Worm (Caenorhabditis elegans): ENCODE measurements around the gene F48E8.3.

The F48E8.3 gene

ce11 chrIII:5506023-5506597, 44.9 kb downstream of the F48E8.3 start:
- TF ChIP-seq unc-130 (tag; optimal IDR thresholded peaks at IDR 0.05): no peak
- peak; percentile 51 for TF ChIP-seq nhr-71 (tag; optimal IDR thresholded peaks at IDR 0.05)
- TF ChIP-seq nhr-84 (tag; optimal IDR thresholded peaks at IDR 0.05): no peak
- no peak for TF ChIP-seq jun-1 (tag; optimal IDR thresholded peaks at IDR 0.05)
- peak; percentile 33 for TF ChIP-seq nhr-19 (GFP tag; conservative IDR thresholded peaks at IDR 0.05)
- TF ChIP-seq nhr-47 (tag; optimal IDR thresholded peaks at IDR 0.05): peak; percentile 55
- TF ChIP-seq nhr-20 (tag; optimal IDR thresholded peaks at IDR 0.05): peak; percentile 26
- peak in 1 of 2 experiments; percentile 21 for TF ChIP-seq lin-35 (GFP tag; optimal IDR thresholded peaks at IDR 0.05)
- TF ChIP-seq elt-2 (tag; optimal IDR thresholded peaks at IDR 0.05): peak; percentile 61
- no peak for TF ChIP-seq lir-3 (tag; optimal IDR thresholded peaks at IDR 0.05; ENCODE audit: poor library complexity)
- TF ChIP-seq blmp-1 (tag; optimal IDR thresholded peaks at IDR 0.05): no peak
- no peak for TF ChIP-seq xbp-1 (tag; optimal IDR thresholded peaks at IDR 0.05)
- TF ChIP-seq isw-1 (GFP tag; IDR thresholded peaks at IDR 0.05): no peak
- TF ChIP-seq grh-1 (GFP tag; IDR thresholded peaks at IDR 0.05): peak; percentile 55
- no peak for TF ChIP-seq unc-86 (tag; optimal IDR thresholded peaks at IDR 0.05)
- TF ChIP-seq hlh-4 (tag; optimal IDR thresholded peaks at IDR 0.05): no peak
- no peak for TF ChIP-seq pax-3 (tag; optimal IDR thresholded peaks at IDR 0.05)
- peak in 1 of 2 experiments; percentile 21 for TF ChIP-seq efl-1 (optimal IDR thresholded peaks at IDR 0.05)
- TF ChIP-seq efl-1 (GFP tag; optimal IDR thresholded peaks at IDR 0.05 in 1 of 2): peak in 1 of 2 experiments; percentile 92
- peak; percentile 9 for TF ChIP-seq sox-4 (tag; optimal IDR thresholded peaks at IDR 0.05)
- TF ChIP-seq nhr-85 (tag): peak; percentile 82
- peak; percentile 54 for TF ChIP-seq nhr-90 (tag; optimal IDR thresholded peaks at IDR 0.05; ENCODE audit: poor library complexity)
- TF ChIP-seq mab-9 (GFP tag; IDR thresholded peaks at IDR 0.05): no peak
- peak; percentile 52 for TF ChIP-seq snu-23 (GFP tag; optimal IDR thresholded peaks at IDR 0.05)
- no peak for TF ChIP-seq mep-1 (tag; optimal IDR thresholded peaks at IDR 0.05)
- TF ChIP-seq swsn-7 (tag; optimal IDR thresholded peaks at IDR 0.05): peak; percentile 14
- peak; percentile 97 for TF ChIP-seq ama-1 (optimal IDR thresholded peaks at IDR 0.05)
- no peak for TF ChIP-seq lsy-2 (tag; optimal IDR thresholded peaks at IDR 0.05)
- peak; percentile 40 for TF ChIP-seq fkh-8 (tag; optimal IDR thresholded peaks at IDR 0.05)
- TF ChIP-seq nhr-11 (tag; optimal IDR thresholded peaks at IDR 0.05): no peak
- no peak for TF ChIP-seq pqm-1 (tag; optimal IDR thresholded peaks at IDR 0.05)
- TF ChIP-seq pag-3 (tag; optimal IDR thresholded peaks at IDR 0.05; ENCODE audit: borderline replicate concordance, insufficient read depth): no peak
- TF ChIP-seq ztf-4 (tag; optimal IDR thresholded peaks at IDR 0.05): peak; percentile 33
- TF ChIP-seq egl-27 (tag; optimal IDR thresholded peaks at IDR 0.05): no peak

ce11 chrIII:5506936-5507335, 45.8 kb downstream of the F48E8.3 start:
- TF ChIP-seq hlh-4 (tag; optimal IDR thresholded peaks at IDR 0.05): no peak
- TF ChIP-seq rnt-1 (tag; optimal IDR thresholded peaks at IDR 0.05): no peak
- no peak for TF ChIP-seq efl-1 (optimal IDR thresholded peaks at IDR 0.05)
- TF ChIP-seq efl-1 (GFP tag; optimal IDR thresholded peaks at IDR 0.05 in 1 of 2): peak in 1 of 2 experiments; percentile 92
- TF ChIP-seq tbx-2 (tag; optimal IDR thresholded peaks at IDR 0.05): no peak
- TF ChIP-seq nhr-77 (tag; optimal IDR thresholded peaks at IDR 0.05): no peak
- no peak for TF ChIP-seq unc-98 (GFP tag; IDR thresholded peaks at IDR 0.05)
- no peak for TF ChIP-seq swsn-7 (tag; optimal IDR thresholded peaks at IDR 0.05)
- TF ChIP-seq efl-3 (GFP tag; optimal IDR thresholded peaks at IDR 0.05): no peak

- no peak for TF ChIP-seq snu-23 (GFP tag; optimal IDR thresholded peaks at IDR 0.05)
- TF ChIP-seq pag-3 (tag; optimal IDR thresholded peaks at IDR 0.05; ENCODE audit: borderline replicate concordance, insufficient read depth): no peak
- no peak for TF ChIP-seq efl-1 (optimal IDR thresholded peaks at IDR 0.05)
- TF ChIP-seq efl-1 (GFP tag; optimal IDR thresholded peaks at IDR 0.05 in 1 of 2): peak in 1 of 2 experiments; percentile 42
- TF ChIP-seq mep-1 (tag; optimal IDR thresholded peaks at IDR 0.05): no peak
- TF ChIP-seq pax-3 (tag; optimal IDR thresholded peaks at IDR 0.05): no peak
- no peak for TF ChIP-seq dsc-1 (tag; optimal IDR thresholded peaks at IDR 0.05)
- TF ChIP-seq lin-39 (tag; optimal IDR thresholded peaks at IDR 0.05): no peak
- no peak for TF ChIP-seq rnt-1 (tag; optimal IDR thresholded peaks at IDR 0.05)
- no peak for TF ChIP-seq irx-1 (tag; optimal IDR thresholded peaks at IDR 0.05)
Observed at ce11 chrIII:5508669-5509068, 47.5 kb downstream of the F48E8.3 start, which contains the start of gene D1044.7. TSS of gene D1044.7 (minus strand) at chrIII:5508769.
